Fruit fly (Drosophila melanogaster) whole organism, embryonic: ENCODE results near the gene CG15196.

Experiments used
- Asciz ChIP-seq: fragments of 200-800 bp; sonication (Bioruptor generic); optimal IDR thresholded peaks from 2 replicates; lab custom pipeline; 2017; ENCODE audit warnings: missing biosample characterization, mild to moderate bottlenecking, missing genetic modification characterization, missing genetic modification reagents
- Bgb ChIP-seq: fragments of 200-800 bp; sonication (Bioruptor generic); IDR thresholded peaks from 2 replicates; pipeline ENCODE4 v1.3.6; 2022; ENCODE audit warnings: missing biosample characterization, missing genetic modification characterization; ENCODE audit not compliant: partially characterized antibody
- BtbVII ChIP-seq: fragments of 200-800 bp; sonication (Bioruptor generic); optimal IDR thresholded peaks from 3 replicates; lab custom pipeline; 2017; ENCODE audit warnings: missing biosample characterization, mild to moderate bottlenecking, missing genetic modification characterization
- CG10209 ChIP-seq: fragments of 200-800 bp; sonication (Bioruptor generic); optimal IDR thresholded peaks from 3 replicates; lab custom pipeline; 2017; ENCODE audit warnings: missing biosample characterization, mild to moderate bottlenecking, missing genetic modification characterization, missing genetic modification reagents
- CG1024 ChIP-seq: fragments of 200-800 bp; sonication (Bioruptor generic); IDR thresholded peaks from 2 replicates; pipeline ENCODE4 v1.3.6; 2022; ENCODE audit warnings: missing biosample characterization, missing genetic modification characterization
- CG11093 ChIP-seq: fragments of 200-800 bp; sonication (Bioruptor generic); IDR thresholded peaks from 3 replicates; pipeline ENCODE4 v1.3.6; 2022; ENCODE audit warnings: missing biosample characterization, missing genetic modification characterization
- CG12942 ChIP-seq: fragments of 200-800 bp; sonication (Bioruptor generic); optimal IDR thresholded peaks from 3 replicates; lab custom pipeline; 2016; ENCODE audit warnings: missing biosample characterization, missing genetic modification characterization
- CG1529 ChIP-seq: fragments of 200-800 bp; sonication (Bioruptor generic); optimal IDR thresholded peaks from 3 replicates; lab custom pipeline; 2018; ENCODE audit warnings: missing biosample characterization, missing genetic modification characterization
- CG15479 ChIP-seq: fragments of 200-800 bp; sonication (Bioruptor generic); optimal IDR thresholded peaks from 3 replicates; lab custom pipeline; 2019; ENCODE audit warnings: missing biosample characterization, mild to moderate bottlenecking, missing genetic modification characterization, moderate library complexity
- CG17359 ChIP-seq: fragments of 200-800 bp; sonication (Bioruptor generic); optimal IDR thresholded peaks from 3 replicates; lab custom pipeline; 2018; ENCODE audit warnings: missing biosample characterization, mild to moderate bottlenecking, missing genetic modification characterization, moderate library complexity
- CG17361 ChIP-seq: fragments of 200-800 bp; sonication (Bioruptor generic); IDR thresholded peaks from 3 replicates; pipeline ENCODE4 v1.3.6; 2022; ENCODE audit warnings: missing biosample characterization, missing genetic modification characterization
- CG18619 ChIP-seq: fragments of 200-800 bp; sonication (Bioruptor generic); optimal IDR thresholded peaks from 3 replicates; lab custom pipeline; 2017; ENCODE audit warnings: missing biosample characterization, mild to moderate bottlenecking, missing genetic modification characterization
- CG30431 ChIP-seq: fragments of 200-800 bp; sonication (Bioruptor generic); optimal IDR thresholded peaks from 2 replicates; lab custom pipeline; 2017; ENCODE audit warnings: missing biosample characterization, missing genetic modification characterization
- CG31388 ChIP-seq: fragments of 200-800 bp; sonication (Bioruptor generic); optimal IDR thresholded peaks from 2 replicates; lab custom pipeline; 2016; ENCODE audit warnings: missing biosample characterization, missing genetic modification characterization
- CG34376 ChIP-seq: fragments of 200-800 bp; sonication (Bioruptor generic); optimal IDR thresholded peaks from 2 replicates; lab custom pipeline; 2018; ENCODE audit warnings: missing biosample characterization, mild to moderate bottlenecking, missing genetic modification characterization
- CG4328 ChIP-seq: fragments of 200-800 bp; sonication (Bioruptor generic); optimal IDR thresholded peaks from 3 replicates; lab custom pipeline; 2017; ENCODE audit warnings: missing biosample characterization, missing genetic modification reagents, missing genetic modification characterization
- CG5180 ChIP-seq: fragments of 200-800 bp; sonication (Bioruptor generic); optimal IDR thresholded peaks from 3 replicates; lab custom pipeline; 2017; ENCODE audit warnings: missing biosample characterization, missing genetic modification characterization, mild to moderate bottlenecking, moderate library complexity, missing genetic modification reagents
- CG6765 ChIP-seq: fragments of 200-800 bp; sonication (Bioruptor generic); optimal IDR thresholded peaks from 3 replicates; lab custom pipeline; 2017; ENCODE audit warnings: missing biosample characterization, mild to moderate bottlenecking, missing genetic modification characterization
- CG7963 ChIP-seq: fragments of 200-800 bp; sonication (Bioruptor generic); IDR thresholded peaks from 3 replicates; pipeline ENCODE4 v1.3.6; 2022; ENCODE audit warnings: missing biosample characterization, missing genetic modification characterization; ENCODE audit not compliant: partially characterized antibody
- CG8089 ChIP-seq: fragments of 200-800 bp; sonication (Bioruptor generic); optimal IDR thresholded peaks from 3 replicates; lab custom pipeline; 2016; ENCODE audit warnings: missing biosample characterization, missing genetic modification characterization
- CG8924 ChIP-seq: fragments of 200-800 bp; optimal IDR thresholded peaks from 3 replicates; lab custom pipeline; 2019; ENCODE audit warnings: missing biosample characterization, mild to moderate bottlenecking, missing genetic modification characterization, moderate library complexity
- CHES-1-like ChIP-seq: fragments of 200-800 bp; sonication (Bioruptor generic); optimal IDR thresholded peaks from 2 replicates; lab custom pipeline; 2016; ENCODE audit warnings: missing biosample characterization, missing genetic modification characterization
- Deaf1 ChIP-seq: fragments of 200-800 bp; optimal IDR thresholded peaks from 3 replicates; lab custom pipeline; 2019; ENCODE audit warnings: missing biosample characterization, mild to moderate bottlenecking, missing genetic modification characterization, moderate library complexity
- Gug ChIP-seq: fragments of 200-800 bp; sonication (Bioruptor generic); IDR thresholded peaks from 4 replicates; pipeline ENCODE4 v1.3.6; 2022; ENCODE audit warnings: missing biosample characterization, missing genetic modification characterization
- Hmx ChIP-seq: fragments of 200-800 bp; sonication (Bioruptor generic); optimal IDR thresholded peaks from 2 replicates; lab custom pipeline; 2016; ENCODE audit warnings: missing biosample characterization, missing genetic modification characterization
- Lim3 ChIP-seq: fragments of 200-800 bp; sonication (Bioruptor generic); IDR thresholded peaks from 2 replicates; pipeline ENCODE4 v1.3.6; 2022; ENCODE audit warnings: missing biosample characterization, missing genetic modification characterization
- Myb ChIP-seq: fragments of 200-800 bp; sonication (Bioruptor generic); optimal IDR thresholded peaks from 2 replicates; lab custom pipeline; 2016; ENCODE audit warnings: missing biosample characterization, missing genetic modification characterization
- Oli ChIP-seq: fragments of 200-800 bp; sonication (Bioruptor generic); optimal IDR thresholded peaks from 2 replicates; lab custom pipeline; 2018; ENCODE audit warnings: missing biosample characterization, mild to moderate bottlenecking, missing genetic modification characterization, moderate library complexity
- Taf1 ChIP-seq: fragments of 200-800 bp; sonication (Bioruptor generic); IDR thresholded peaks from 2 replicates; pipeline ENCODE4 v1.3.6; 2022; ENCODE audit warnings: missing biosample characterization, missing genetic modification characterization
- amos ChIP-seq: fragments of 200-800 bp; sonication (Bioruptor generic); IDR thresholded peaks from 2 replicates; pipeline ENCODE4 v1.3.6; 2022; ENCODE audit warnings: missing biosample characterization, missing genetic modification characterization; ENCODE audit not compliant: partially characterized antibody
- cad ChIP-seq: fragments of >200 bp; optimal IDR thresholded peaks from 2 replicates; lab custom pipeline; 2017; ENCODE audit warnings: missing biosample characterization, missing genetic modification characterization
- chinmo ChIP-seq: fragments of 200-800 bp; sonication (Bioruptor generic); IDR thresholded peaks from 4 replicates; pipeline ENCODE4 v1.3.6; 2022; ENCODE audit warnings: missing biosample characterization, missing genetic modification characterization; ENCODE audit not compliant: partially characterized antibody
- dm ChIP-seq: fragments of 200-800 bp; sonication (Bioruptor generic); optimal IDR thresholded peaks from 3 replicates; lab custom pipeline; 2016; ENCODE audit warnings: missing biosample characterization, missing genetic modification characterization
- hth ChIP-seq: fragments of >200 bp; optimal IDR thresholded peaks from 2 replicates; lab custom pipeline; 2017; ENCODE audit warnings: inconsistent platforms
- jumu ChIP-seq: fragments of 200-800 bp; sonication (Bioruptor generic); optimal IDR thresholded peaks from 3 replicates; lab custom pipeline; 2016; ENCODE audit warnings: missing biosample characterization, missing genetic modification characterization
- kay ChIP-seq: fragments of 200-800 bp; sonication (Bioruptor generic); optimal IDR thresholded peaks from 2 replicates; lab custom pipeline; 2016; ENCODE audit warnings: missing biosample characterization, missing genetic modification characterization
- ken ChIP-seq: fragments of 200-800 bp; sonication (Bioruptor generic); IDR thresholded peaks from 3 replicates; pipeline ENCODE4 v1.3.6; 2022; ENCODE audit warnings: missing biosample characterization, missing genetic modification characterization
- lab ChIP-seq: fragments of 200-800 bp; sonication (Bioruptor generic); optimal IDR thresholded peaks from 3 replicates; lab custom pipeline; 2017; ENCODE audit warnings: missing biosample characterization, missing genetic modification characterization, mild to moderate bottlenecking, moderate library complexity, missing genetic modification reagents
- lbe ChIP-seq: fragments of 200-800 bp; sonication (Bioruptor generic); optimal IDR thresholded peaks from 2 replicates; lab custom pipeline; 2016; ENCODE audit warnings: missing biosample characterization, mild to moderate bottlenecking, missing genetic modification characterization
- luna ChIP-seq: fragments of 200-800 bp; sonication (Bioruptor generic); optimal IDR thresholded peaks from 2 replicates; lab custom pipeline; 2016; ENCODE audit warnings: missing biosample characterization, missing genetic modification characterization
- mam ChIP-seq: fragments of 200-800 bp; sonication (Bioruptor generic); optimal IDR thresholded peaks from 3 replicates; lab custom pipeline; 2016; ENCODE audit warnings: missing biosample characterization, missing genetic modification characterization
- nerfin-1 ChIP-seq: fragments of 200-800 bp; sonication (Bioruptor generic); optimal IDR thresholded peaks from 3 replicates; lab custom pipeline; 2019; ENCODE audit warnings: missing biosample characterization, mild to moderate bottlenecking, missing genetic modification characterization, moderate library complexity
- otp ChIP-seq: fragments of 200-800 bp; sonication (Bioruptor generic); IDR thresholded peaks from 3 replicates; pipeline ENCODE4, ENCODE4 v1.3.6; 2022; ENCODE audit warnings: missing biosample characterization, missing genetic modification characterization
- phol ChIP-seq: fragments of 200-800 bp; sonication (Bioruptor generic); optimal IDR thresholded peaks from 3 replicates; lab custom pipeline; 2018; ENCODE audit warnings: missing biosample characterization, mild to moderate bottlenecking, missing genetic modification characterization, moderate library complexity
- row ChIP-seq: fragments of 200-800 bp; sonication (Bioruptor generic); IDR thresholded peaks from 3 replicates; pipeline ENCODE4 v1.3.6; 2022; ENCODE audit warnings: missing biosample characterization, missing genetic modification characterization
- slou ChIP-seq: fragments of 200-800 bp; sonication (Bioruptor generic); optimal IDR thresholded peaks from 3 replicates; lab custom pipeline; 2016; ENCODE audit warnings: missing biosample characterization, missing genetic modification characterization
- sug ChIP-seq: fragments of 200-800 bp; optimal IDR thresholded peaks from 2 replicates; lab custom pipeline; 2019; ENCODE audit warnings: missing biosample characterization, mild to moderate bottlenecking, missing genetic modification characterization, moderate library complexity
- tll ChIP-seq, 2 experiments: fragments of 200-800 bp in 1 of 2; fragments of >200 bp in 1 of 2; sonication (Bioruptor generic) in 1 of 2; optimal IDR thresholded peaks; 2 replicates each; lab custom pipeline; 2017 to 2019; ENCODE audit warnings: missing biosample characterization in 2 of 2, missing genetic modification characterization in 2 of 2, mild to moderate bottlenecking in 1 of 2, moderate library complexity in 1 of 2
- trh ChIP-seq: fragments of 200-800 bp; sonication (Bioruptor generic); optimal IDR thresholded peaks from 2 replicates; lab custom pipeline; 2016; ENCODE audit warnings: missing biosample characterization, missing genetic modification characterization
- unpg ChIP-seq: fragments of 200-800 bp; sonication (Bioruptor generic); optimal IDR thresholded peaks from 3 replicates; lab custom pipeline; 2018; ENCODE audit warnings: missing biosample characterization, mild to moderate bottlenecking, missing genetic modification characterization, moderate library complexity
- vnd ChIP-seq: fragments of 200-800 bp; sonication (Bioruptor generic); IDR thresholded peaks from 3 replicates; pipeline ENCODE4 v1.3.6; 2022; ENCODE audit warnings: missing biosample characterization, missing genetic modification characterization; ENCODE audit not compliant: partially characterized antibody

The CG15196 gene

DNA sequence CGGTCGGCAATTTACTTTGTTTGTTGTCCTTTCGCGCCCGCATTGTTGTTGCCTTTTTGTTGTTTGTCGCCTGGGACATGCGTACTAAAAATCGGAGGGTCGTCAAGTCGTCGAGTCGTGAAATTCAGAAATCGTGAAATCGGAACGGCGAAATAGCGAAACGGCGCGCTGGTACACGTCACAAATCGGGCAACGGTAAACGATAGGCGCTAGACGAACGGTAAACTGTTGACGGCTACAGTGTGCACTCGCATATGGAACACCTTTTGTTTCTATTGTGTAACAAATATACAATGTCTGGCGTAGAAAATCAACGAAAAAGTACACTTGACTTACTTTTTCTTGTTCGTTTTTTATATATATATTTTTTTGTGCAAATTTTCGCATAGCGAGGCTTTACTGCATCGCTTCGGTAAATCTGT lies 25.7 kb upstream of the CG15196 start (continued):
- TF ChIP-seq lab (GFP tag; lab: Kevin White, UChicago) (peak; percentile 90), Hmx (GFP tag; lab: Kevin White, UChicago) (no peak), CG15479 (GFP tag; lab: Kevin White, UChicago) (no peak), CG12942 (peak; percentile 43), amos (GFP tag; lab: Robert Waterston, UW) (no peak), BtbVII (GFP tag; lab: Kevin White, UChicago) (peak; percentile 73), CHES-1-like (GFP tag; lab: Kevin White, UChicago) (no peak), kay (peak; percentile 55), luna (GFP tag; lab: Kevin White, UChicago) (no peak), CG17361 (peak; percentile 52), CG7963 (no peak), ken (peak; percentile 74), Asciz (GFP tag; lab: Kevin White, UChicago) (peak; percentile 16), CG18619 (GFP tag; lab: Kevin White, UChicago) (peak; percentile 63), CG17359 (tag; lab: Kevin White, UChicago) (peak; percentile 69), Oli (tag; lab: Kevin White, UChicago) (peak; percentile 60), Myb (GFP tag; lab: Kevin White, UChicago) (peak; percentile 36), cad (GFP tag; lab: Kevin White, UChicago) (no peak), Taf1 (GFP tag; lab: Robert Waterston, UW) (peak; percentile 84), CG6765 (peak; percentile 64), Bgb (GFP tag; lab: Robert Waterston, UW) (no peak), CG1024 (GFP tag; lab: Robert Waterston, UW) (peak; percentile 32; the same call in 1 of the 2 replicates), Lim3 (GFP tag; lab: Robert Waterston, UW) (no peak), Deaf1 (tag; lab: Kevin White, UChicago) (peak; percentile 68), CG31388 (GFP tag; lab: Kevin White, UChicago) (no peak), Gug (GFP tag; lab: Robert Waterston, UW) (peak; percentile 76; the same call in 3 of the 4 replicates), phol (tag; lab: Kevin White, UChicago) (peak; percentile 45), mam (GFP tag; lab: Kevin White, UChicago) (peak; percentile 78), CG11093 (GFP tag; lab: Robert Waterston, UW) (peak; percentile 56; the same call in 1 of the 3 replicates), vnd (GFP tag; lab: Robert Waterston, UW) (no peak), row (GFP tag; lab: Robert Waterston, UW) (peak; percentile 87), lbe (GFP tag; lab: Kevin White, UChicago) (no peak), jumu (GFP tag; lab: Kevin White, UChicago) (peak; percentile 47), CG30431 (GFP tag; lab: Kevin White, UChicago) (peak; percentile 16), CG34376 (GFP tag; lab: Kevin White, UChicago) (peak; percentile 49), nerfin-1 (no peak), CG5180 (GFP tag; lab: Kevin White, UChicago) (no peak), CG1529 (GFP tag; lab: Kevin White, UChicago) (no peak), tll (GFP tag; optimal IDR thresholded peaks at IDR 0.05; lab: Kevin White, UChicago) (peak in 1 of 2 experiments; percentile 66), slou (peak; percentile 70), trh (GFP tag; lab: Kevin White, UChicago) (no peak), CG10209 (GFP tag; lab: Kevin White, UChicago) (peak; percentile 40), hth (lab: Kevin White, UChicago) (no peak), unpg (GFP tag; lab: Kevin White, UChicago) (peak; percentile 69), CG8924 (peak; percentile 61), CG8089 (GFP tag; lab: Kevin White, UChicago) (no peak), CG4328 (peak; percentile 33), sug (tag; lab: Kevin White, UChicago) (peak; percentile 60), otp (GFP tag; lab: Robert Waterston, UW) (no peak), dm (no peak), chinmo (GFP tag; lab: Robert Waterston, UW) (no peak)
